Worm (Caenorhabditis elegans): ENCODE results near the gene C40A11.6.

- TF ChIP-seq mab-5 (tag; optimal IDR thresholded peaks at IDR 0.05) (no peak), ham-2 (GFP tag; optimal IDR thresholded peaks at IDR 0.05) (no peak), nhr-28 (tag; optimal IDR thresholded peaks at IDR 0.05) (no peak), unc-62 (GFP tag; optimal IDR thresholded peaks at IDR 0.05) (no peak), ztf-11 (tag; optimal IDR thresholded peaks at IDR 0.05) (no peak), elt-3 (tag; optimal IDR thresholded peaks at IDR 0.05) (no peak), ceh-83 (GFP tag; optimal IDR thresholded peaks at IDR 0.05) (no peak), ceh-43 (GFP tag; optimal IDR thresholded peaks at IDR 0.05) (no peak), nhr-237 (tag; optimal IDR thresholded peaks at IDR 0.05) (no peak), snpc-4 (tag; optimal IDR thresholded peaks at IDR 0.05) (no peak), nhr-76 (tag; optimal IDR thresholded peaks at IDR 0.05) (no peak), drap-1 (GFP tag; optimal IDR thresholded peaks at IDR 0.05) (no peak), unc-39 (tag; optimal IDR thresholded peaks at IDR 0.05) (no peak), elt-1 (tag; optimal IDR thresholded peaks at IDR 0.05; ENCODE audit: borderline replicate concordance, insufficient read depth) (no peak)
Measured at ce11 chrII:2177735-2178134, 32.3 kb upstream of the C40A11.6 start.
